Worm (Caenorhabditis elegans): Measurements from ENCODE around the gene enri-2.

enri-2 gene

DNA sequence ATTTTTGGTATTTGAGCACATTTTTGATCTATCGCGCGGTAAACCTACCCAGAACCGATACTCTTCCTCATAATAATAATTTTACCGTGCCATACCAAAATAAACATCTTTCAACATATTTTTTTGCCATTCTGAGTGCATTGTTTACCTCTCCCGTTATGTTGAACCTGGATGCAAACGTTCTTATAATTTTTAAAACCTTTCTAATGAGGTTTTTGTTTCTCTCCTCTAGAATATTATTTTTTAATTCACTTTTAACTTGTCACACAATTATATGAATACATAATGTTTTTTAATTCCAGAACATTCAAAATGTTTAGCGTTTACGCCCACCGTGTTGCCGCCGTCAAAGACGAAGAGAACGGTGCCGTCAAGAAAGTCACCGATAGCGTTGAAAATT lies at the start of gene enri-2:
enri-2 (plus strand) TSS at position 301 of the 400 bp plus-strand sequence.
- TF ChIP-seq snpc-4 (tag; optimal IDR thresholded peaks at IDR 0.05): no peak
- no peak for TF ChIP-seq eor-1 (tag; optimal IDR thresholded peaks at IDR 0.05)
- no peak for TF ChIP-seq mdl-1 (tag; optimal IDR thresholded peaks at IDR 0.05)
- no peak for TF ChIP-seq nhr-77 (tag; optimal IDR thresholded peaks at IDR 0.05)
- TF ChIP-seq pqm-1 (tag; optimal IDR thresholded peaks at IDR 0.05): no peak
- TF ChIP-seq nhr-43 (tag; optimal IDR thresholded peaks at IDR 0.05; ENCODE audit: poor library complexity, severe bottlenecking): no peak
- TF ChIP-seq sea-2 (GFP tag; optimal IDR thresholded peaks at IDR 0.05): no peak

- TF ChIP-seq ceh-28 (tag; optimal IDR thresholded peaks at IDR 0.05) (no peak), egl-5 (tag; optimal IDR thresholded peaks at IDR 0.05) (peak; percentile 81)
Measured at ce11 chrX:14496545-14496944, 49.1 kb upstream of the enri-2 start.

DNA sequence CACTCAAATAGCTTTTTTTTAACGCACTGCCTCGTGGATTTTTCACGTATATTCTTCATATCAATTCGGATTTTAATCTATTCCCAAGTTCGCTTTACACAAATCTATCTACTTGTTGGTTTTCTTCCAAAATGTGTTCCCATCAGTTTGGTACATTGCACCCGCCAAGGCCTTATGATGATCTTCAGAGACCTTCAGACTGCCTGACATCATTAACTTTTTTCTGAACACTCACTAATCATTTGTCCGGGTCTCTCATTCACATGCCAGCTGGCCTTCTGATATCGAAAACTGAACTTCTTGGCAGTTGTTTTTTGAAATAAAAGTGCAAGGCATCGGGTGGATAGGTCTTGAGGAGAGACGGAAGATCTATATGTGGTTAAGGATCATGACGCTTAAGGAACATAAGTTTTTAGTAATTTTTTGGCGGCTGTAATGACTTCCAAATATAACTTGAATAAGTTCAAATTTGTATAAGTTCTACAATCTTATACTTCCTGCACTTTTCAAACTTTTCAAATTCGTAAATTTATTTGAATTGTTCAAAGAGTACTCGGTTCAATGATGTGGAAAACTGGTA lies 45.7 kb upstream of the enri-2 start:
- TF ChIP-seq aly-2 (tag; optimal IDR thresholded peaks at IDR 0.05) (no peak), elt-3 (tag; optimal IDR thresholded peaks at IDR 0.05) (no peak), unc-39 (tag; optimal IDR thresholded peaks at IDR 0.05) (no peak), nhr-25 (tag; optimal IDR thresholded peaks at IDR 0.05) (peak; percentile 53), nhr-67 (tag; optimal IDR thresholded peaks at IDR 0.05) (no peak), egl-27 (tag; optimal IDR thresholded peaks at IDR 0.05) (no peak), nhr-11 (tag; optimal IDR thresholded peaks at IDR 0.05) (no peak), ztf-4 (tag; optimal IDR thresholded peaks at IDR 0.05) (no peak), lin-15B (tag; optimal IDR thresholded peaks at IDR 0.05) (no peak), nhr-43 (tag; optimal IDR thresholded peaks at IDR 0.05; ENCODE audit: poor library complexity, severe bottlenecking) (peak; percentile 5), nhr-76 (tag; optimal IDR thresholded peaks at IDR 0.05) (no peak), snpc-4 (tag; optimal IDR thresholded peaks at IDR 0.05) (no peak), ceh-9 (tag; optimal IDR thresholded peaks at IDR 0.05) (no peak), nhr-237 (tag; optimal IDR thresholded peaks at IDR 0.05) (no peak), elt-2 (tag; optimal IDR thresholded peaks at IDR 0.05) (no peak), nhr-23 (tag; optimal IDR thresholded peaks at IDR 0.05) (no peak)

ce11 chrX:14500422-14501058 lies 45.1 kb upstream of the enri-2 start:
- no peak for TF ChIP-seq ama-1 (optimal IDR thresholded peaks at IDR 0.05)
- peak; percentile 72 for TF ChIP-seq nhr-25 (tag; optimal IDR thresholded peaks at IDR 0.05)
- peak; percentile 14 for TF ChIP-seq pha-4 (tag; optimal IDR thresholded peaks at IDR 0.05)
- no peak for TF ChIP-seq lin-39 (tag; optimal IDR thresholded peaks at IDR 0.05)
- peak; percentile 36 for TF ChIP-seq egl-27 (tag; optimal IDR thresholded peaks at IDR 0.05)
- TF ChIP-seq elt-2 (tag; optimal IDR thresholded peaks at IDR 0.05): peak; percentile 99
- peak; percentile 84 for TF ChIP-seq elt-1 (tag; optimal IDR thresholded peaks at IDR 0.05)
- TF ChIP-seq pqm-1 (tag; optimal IDR thresholded peaks at IDR 0.05): peak; percentile 17

DNA sequence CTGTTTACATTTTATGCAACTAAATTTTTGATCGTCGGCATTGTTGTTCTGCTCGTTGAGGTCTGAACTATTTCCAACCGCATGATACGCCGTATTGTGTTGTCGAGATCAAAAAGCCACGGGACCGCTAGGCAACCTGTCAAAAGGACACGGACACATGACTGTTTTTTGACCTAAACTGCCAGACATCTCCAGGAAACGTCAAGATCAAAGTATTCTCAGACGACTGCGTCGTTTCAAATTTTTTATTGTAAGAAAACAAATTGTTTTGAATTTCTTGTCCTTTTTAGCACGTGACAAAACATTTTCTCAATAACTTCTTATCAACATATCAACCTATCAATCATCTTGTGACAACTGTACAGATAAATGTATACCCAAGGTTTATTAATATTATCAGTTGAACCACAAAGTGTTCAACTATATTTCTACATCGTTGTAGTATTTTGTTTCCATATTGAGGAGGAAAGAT lies 43.5 kb upstream of the enri-2 start:
- TF ChIP-seq ztf-11 (tag; optimal IDR thresholded peaks at IDR 0.05) (no peak), nhr-11 (tag; optimal IDR thresholded peaks at IDR 0.05) (no peak), ama-1 (optimal IDR thresholded peaks at IDR 0.05) (no peak), elt-2 (tag; optimal IDR thresholded peaks at IDR 0.05) (peak; percentile 97), lsy-12 (tag; optimal IDR thresholded peaks at IDR 0.05) (no peak), nhr-77 (tag; optimal IDR thresholded peaks at IDR 0.05) (no peak), ceh-16 (tag; optimal IDR thresholded peaks at IDR 0.05) (no peak), nhr-28 (tag; optimal IDR thresholded peaks at IDR 0.05) (no peak), zag-1 (tag; optimal IDR thresholded peaks at IDR 0.05) (no peak), nhr-237 (tag; optimal IDR thresholded peaks at IDR 0.05) (no peak), nfya-1 (tag; optimal IDR thresholded peaks at IDR 0.05; ENCODE audit: insufficient read depth) (peak; percentile 9), ceh-28 (tag; optimal IDR thresholded peaks at IDR 0.05) (no peak), sea-2 (GFP tag; optimal IDR thresholded peaks at IDR 0.05) (no peak), jun-1 (tag; optimal IDR thresholded peaks at IDR 0.05) (peak; percentile 87), R02D3.7 (tag; optimal IDR thresholded peaks at IDR 0.05) (no peak), aly-2 (tag; optimal IDR thresholded peaks at IDR 0.05) (no peak), ceh-9 (tag; optimal IDR thresholded peaks at IDR 0.05) (no peak), unc-62 (GFP tag; optimal IDR thresholded peaks at IDR 0.05) (peak; percentile 45), egl-5 (tag; optimal IDR thresholded peaks at IDR 0.05) (no peak), tbx-2 (tag; optimal IDR thresholded peaks at IDR 0.05) (no peak), unc-39 (tag; optimal IDR thresholded peaks at IDR 0.05) (no peak), lin-39 (tag; optimal IDR thresholded peaks at IDR 0.05) (no peak), pha-4 (tag; optimal IDR thresholded peaks at IDR 0.05) (peak; percentile 61), nhr-43 (tag; optimal IDR thresholded peaks at IDR 0.05; ENCODE audit: poor library complexity, severe bottlenecking) (peak; percentile 82), mml-1 (tag; optimal IDR thresholded peaks at IDR 0.05) (no peak), elt-1 (tag; optimal IDR thresholded peaks at IDR 0.05) (peak; percentile 19), daf-12 (tag; optimal IDR thresholded peaks at IDR 0.05) (no peak), ztf-4 (tag; optimal IDR thresholded peaks at IDR 0.05) (no peak), nhr-12 (tag; optimal IDR thresholded peaks at IDR 0.05) (no peak), nhr-25 (tag; optimal IDR thresholded peaks at IDR 0.05) (peak; percentile 69), nhr-76 (tag; optimal IDR thresholded peaks at IDR 0.05) (no peak), fkh-2 (tag; optimal IDR thresholded peaks at IDR 0.05) (no peak), eor-1 (tag; optimal IDR thresholded peaks at IDR 0.05) (no peak)

Data from whole organism, L3 larva.